Fruit fly (Drosophila melanogaster) S2 (cell line): ENCODE measurements around the gene Ssdp.

Source experiments
- CG8478 ChIP-seq: fragments of >200 bp; optimal IDR thresholded peaks from 2 replicates; lab custom pipeline; 2018
- CTCF ChIP-seq, 2 experiments: fragments of >200 bp; optimal IDR thresholded peaks; 2 replicates each; lab custom pipeline; 2018

DNA sequence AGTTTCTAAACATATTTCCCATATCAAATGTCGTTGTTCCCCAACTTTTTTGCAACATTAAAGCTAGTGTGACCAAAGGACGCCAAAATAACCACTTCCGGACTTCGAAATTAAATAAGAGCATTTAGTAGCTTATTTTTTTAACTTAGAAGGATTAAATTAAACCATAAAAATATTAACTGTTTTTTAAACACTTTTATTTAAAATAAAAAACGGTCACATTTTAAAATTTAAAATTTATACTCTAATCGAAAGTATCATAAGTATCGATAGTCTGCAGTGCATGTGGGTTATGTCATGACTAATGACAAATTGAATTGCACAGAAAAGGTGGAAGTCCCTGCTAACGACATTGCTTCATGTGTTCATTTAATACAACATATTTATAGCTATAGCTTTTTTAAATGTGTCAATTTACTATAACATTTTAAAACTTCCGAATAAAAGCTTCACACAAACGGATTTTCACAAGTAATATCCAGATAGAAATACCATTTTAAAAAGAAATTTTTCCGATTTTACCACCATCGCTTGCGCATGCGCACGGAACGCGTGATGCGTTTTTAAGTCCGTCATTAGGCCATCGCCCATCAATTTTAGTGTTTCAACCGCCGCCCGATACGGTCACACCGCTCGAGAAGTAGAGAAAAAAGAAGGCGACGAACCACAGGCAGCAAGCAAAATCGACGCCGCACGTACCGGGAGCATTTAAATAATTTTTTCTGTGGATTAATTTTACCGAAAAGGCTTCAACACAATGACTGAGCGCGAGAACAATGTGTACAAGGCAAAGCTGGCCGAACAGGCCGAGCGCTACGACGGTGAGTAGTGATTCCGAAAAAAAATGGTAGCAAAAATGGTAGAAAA, 42.9 kb upstream of the Ssdp start, which contains the start of the genes CG7156 and 14-3-3epsilon:
- TF ChIP-seq CTCF (optimal IDR thresholded peaks at IDR 0.05; lab: Kevin White, UChicago) (peak in 1 of 2 experiments; percentile 8), CG8478 (no peak)
